Fruit fly (Drosophila melanogaster): ENCODE results near the gene ush.

Gene ush

DNA sequence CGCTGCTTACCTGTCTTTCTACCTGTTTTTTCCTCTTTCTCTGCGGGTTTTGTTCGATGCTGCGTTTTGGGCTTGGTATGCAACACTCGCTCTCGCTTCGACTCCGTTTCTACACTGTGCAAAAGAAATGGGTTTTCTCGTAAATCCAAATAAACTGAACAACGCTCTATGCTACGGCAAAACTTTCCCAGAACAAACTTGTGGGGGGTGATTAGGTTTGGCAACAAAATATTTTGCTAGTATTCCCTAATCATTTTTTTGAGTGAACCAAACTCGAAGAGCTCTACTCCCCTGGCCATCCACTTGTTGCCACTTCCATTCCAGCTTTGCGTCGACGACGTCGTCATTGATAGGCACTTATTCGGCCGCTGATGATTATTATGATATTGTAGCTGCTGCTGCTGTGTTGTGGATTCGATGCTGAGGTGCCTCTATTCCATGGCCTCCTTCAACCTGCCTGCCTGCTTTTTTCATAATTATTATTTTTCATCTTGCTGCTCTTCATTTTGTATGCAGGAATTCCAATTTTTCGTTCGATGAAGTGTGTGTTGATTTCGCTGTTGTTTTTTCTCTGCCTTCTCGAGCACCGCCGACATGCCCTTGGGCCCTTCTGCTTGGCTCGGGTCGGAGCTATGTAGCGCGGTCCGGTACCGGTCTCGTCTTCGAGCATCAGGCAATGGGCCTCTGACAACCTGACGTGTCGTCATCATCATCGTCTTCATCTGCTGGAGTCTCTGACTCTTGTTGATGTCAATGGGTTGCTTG lies 33.9 kb upstream of the ush start (continued):
- TF ChIP-seq her (GFP tag; optimal IDR thresholded peaks at IDR 0.05) (peak; percentile 77), luna (GFP tag; optimal IDR thresholded peaks at IDR 0.05) (no peak), Deaf1 (tag; optimal IDR thresholded peaks at IDR 0.05) (peak; percentile 24), HmgD (GFP tag; optimal IDR thresholded peaks at IDR 0.05) (no peak), CG14667 (GFP tag; IDR thresholded peaks at IDR 0.05) (peak; percentile 82), usp (GFP tag; optimal IDR thresholded peaks at IDR 0.05) (no peak), Dip3 (GFP tag; optimal IDR thresholded peaks at IDR 0.05) (peak; percentile 17), nmo (GFP tag; optimal IDR thresholded peaks at IDR 0.05) (peak; percentile 82), hbn (GFP tag; IDR thresholded peaks at IDR 0.05; ENCODE audit: partially characterized antibody) (no peak), CG4360 (GFP tag; IDR thresholded peaks at IDR 0.05) (peak; percentile 63), CHES-1-like (GFP tag; optimal IDR thresholded peaks at IDR 0.05) (peak; percentile 78), crp (GFP tag; optimal IDR thresholded peaks at IDR 0.05) (peak in 1 of 2 experiments; percentile 28), CG9609 (GFP tag; optimal IDR thresholded peaks at IDR 0.05) (peak; percentile 85), br (optimal IDR thresholded peaks at IDR 0.05) (no peak), CG18011 (GFP tag; optimal IDR thresholded peaks at IDR 0.05) (no peak), lov (optimal IDR thresholded peaks at IDR 0.05) (no peak), lov (GFP tag; IDR thresholded peaks at IDR 0.05) (peak; percentile 91), Bteb2 (GFP tag; optimal IDR thresholded peaks at IDR 0.05) (no peak), gce (GFP tag; IDR thresholded peaks at IDR 0.05) (peak; percentile 89), TFAM (GFP tag; optimal IDR thresholded peaks at IDR 0.05) (peak; percentile 12), dmrt99B (tag; optimal IDR thresholded peaks at IDR 0.05) (peak; percentile 92), D19B (GFP tag; optimal IDR thresholded peaks at IDR 0.05) (no peak), dysf (GFP tag; IDR thresholded peaks at IDR 0.05) (peak; percentile 73), yki (optimal IDR thresholded peaks at IDR 0.05) (no peak), chif (GFP tag; optimal IDR thresholded peaks at IDR 0.05) (peak; percentile 78 to 94), CG10979 (tag; optimal IDR thresholded peaks at IDR 0.05) (peak; percentile 91), prd (optimal IDR thresholded peaks at IDR 0.05) (no peak), prd (GFP tag; IDR thresholded peaks at IDR 0.05) (peak; percentile 92), ato (GFP tag; IDR thresholded peaks at IDR 0.05; ENCODE audit: partially characterized antibody) (no peak), Dfd (GFP tag; optimal IDR thresholded peaks at IDR 0.05) (no peak), CG12155 (GFP tag; optimal IDR thresholded peaks at IDR 0.05) (peak; percentile 48), CG18764 (GFP tag; optimal IDR thresholded peaks at IDR 0.05) (peak; percentile 66), bab2 (GFP tag; optimal IDR thresholded peaks at IDR 0.05) (peak; percentile 78), CG10462 (GFP tag; optimal IDR thresholded peaks at IDR 0.05) (peak; percentile 71), Adf1 (GFP tag; IDR thresholded peaks at IDR 0.05) (no peak), Dek (tag; optimal IDR thresholded peaks at IDR 0.05) (peak; percentile 51), ewg (GFP tag; optimal IDR thresholded peaks at IDR 0.05) (peak; percentile 75), trh (GFP tag; optimal IDR thresholded peaks at IDR 0.05) (peak; percentile 43), CG17328 (GFP tag; IDR thresholded peaks at IDR 0.05) (peak; percentile 94), gt (GFP tag; IDR thresholded peaks at IDR 0.05) (peak; percentile 70), pum (GFP tag; optimal IDR thresholded peaks at IDR 0.05) (peak; percentile 87), unc-4 (GFP tag; IDR thresholded peaks at IDR 0.05; ENCODE audit: partially characterized antibody) (no peak), schlank (tag; optimal IDR thresholded peaks at IDR 0.05) (no peak), Camta (GFP tag; optimal IDR thresholded peaks at IDR 0.05) (peak; percentile 82), wek (GFP tag; optimal IDR thresholded peaks at IDR 0.05) (peak; percentile 66), Sin3A (optimal IDR thresholded peaks at IDR 0.05) (no peak), bbx (GFP tag; IDR thresholded peaks at IDR 0.05; ENCODE audit: partially characterized antibody) (no peak), Med (GFP tag) (peak; percentile 94), Hr78 (GFP tag; optimal IDR thresholded peaks at IDR 0.05) (peak in 1 of 2 experiments; percentile 33), Usf (GFP tag; optimal IDR thresholded peaks at IDR 0.05) (peak; percentile 48), da (GFP tag; optimal IDR thresholded peaks at IDR 0.05) (no peak)

All from whole organism, embryonic.